Worm (Caenorhabditis elegans): ENCODE measurements around the gene F43C1.7.

The F43C1.7 gene

ce11 chrIII:4208210-4208609, 34.2 kb downstream of the F43C1.7 start:
- TF ChIP-seq nhr-28 (tag; optimal IDR thresholded peaks at IDR 0.05) = no peak
- TF ChIP-seq unc-120 (tag; optimal IDR thresholded peaks at IDR 0.05; ENCODE audit: poor library complexity, severe bottlenecking) = no peak
- TF ChIP-seq blmp-1 (tag; optimal IDR thresholded peaks at IDR 0.05) = no peak
- no peak for TF ChIP-seq hlh-1 (tag; optimal IDR thresholded peaks at IDR 0.05)
- no peak for TF ChIP-seq flh-1 (GFP tag; optimal IDR thresholded peaks at IDR 0.05)
- TF ChIP-seq ces-1 (GFP tag; optimal IDR thresholded peaks at IDR 0.05) = no peak
- no peak for TF ChIP-seq nhr-76 (tag; optimal IDR thresholded peaks at IDR 0.05)

ce11 chrIII:4205751-4206327, 36.5 kb downstream of the F43C1.7 start, which contains the start of gene R74.8:
Gene R74.8, plus strand, starts transcription at chrIII:4206277.
- TF ChIP-seq unc-62 (GFP tag; optimal IDR thresholded peaks at IDR 0.05) (peak; percentile 13), nhr-2 (tag; optimal IDR thresholded peaks at IDR 0.05) (no peak)

ce11 chrIII:4204964-4205363, 37.4 kb downstream of the F43C1.7 start:
- TF ChIP-seq sptf-1 (tag; optimal IDR thresholded peaks at IDR 0.05) = no peak
- no peak for TF ChIP-seq elt-3 (tag; optimal IDR thresholded peaks at IDR 0.05)

ce11 chrIII:4204072-4204471, 38.3 kb downstream of the F43C1.7 start, which contains the start of the genes pelo-1 and R74.7:
Gene pelo-1, minus strand, starts transcription at chrIII:4204222.
Gene R74.7, plus strand, starts transcription at chrIII:4204429.
- TF ChIP-seq ces-1 (GFP tag; optimal IDR thresholded peaks at IDR 0.05) (peak; percentile 14), zip-8 (tag; optimal IDR thresholded peaks at IDR 0.05) (no peak)

- no peak for TF ChIP-seq sptf-1 (tag; optimal IDR thresholded peaks at IDR 0.05)
- no peak for TF ChIP-seq ceh-43 (GFP tag; optimal IDR thresholded peaks at IDR 0.05)
- no peak for TF ChIP-seq nhr-28 (tag; optimal IDR thresholded peaks at IDR 0.05)
- TF ChIP-seq blmp-1 (tag; optimal IDR thresholded peaks at IDR 0.05) = no peak
- no peak for TF ChIP-seq mab-5 (tag; optimal IDR thresholded peaks at IDR 0.05)
- TF ChIP-seq unc-39 (tag; optimal IDR thresholded peaks at IDR 0.05) = no peak
- no peak for TF ChIP-seq sem-2 (GFP tag; optimal IDR thresholded peaks at IDR 0.05)
- TF ChIP-seq mep-1 (tag; optimal IDR thresholded peaks at IDR 0.05) = no peak
Measured at ce11 chrIII:4196988-4197384, 45.4 kb downstream of the F43C1.7 start, which contains the start of gene asd-1. Gene asd-1, plus strand, starts transcription at chrIII:4197285.

- TF ChIP-seq zip-8 (tag; optimal IDR thresholded peaks at IDR 0.05) = no peak
- TF ChIP-seq ham-2 (GFP tag; optimal IDR thresholded peaks at IDR 0.05) = no peak
- TF ChIP-seq nhr-2 (tag; optimal IDR thresholded peaks at IDR 0.05) = no peak
- peak; percentile 37 for TF ChIP-seq mep-1 (tag; optimal IDR thresholded peaks at IDR 0.05)
- no peak for TF ChIP-seq elt-3 (tag; optimal IDR thresholded peaks at IDR 0.05)
- TF ChIP-seq nhr-237 (tag; optimal IDR thresholded peaks at IDR 0.05) = peak; percentile 5
- TF ChIP-seq drap-1 (GFP tag; optimal IDR thresholded peaks at IDR 0.05) = no peak
- TF ChIP-seq mls-2 (tag; optimal IDR thresholded peaks at IDR 0.05) = peak; percentile 4
- no peak for TF ChIP-seq ztf-11 (tag; optimal IDR thresholded peaks at IDR 0.05)
- TF ChIP-seq lsy-2 (tag; optimal IDR thresholded peaks at IDR 0.05) = peak; percentile 50
- TF ChIP-seq ceh-39 (tag; optimal IDR thresholded peaks at IDR 0.05) = peak; percentile 22
- no peak for TF ChIP-seq nhr-76 (tag; optimal IDR thresholded peaks at IDR 0.05)
- TF ChIP-seq ces-1 (GFP tag; optimal IDR thresholded peaks at IDR 0.05) = peak; percentile 15
- TF ChIP-seq flh-1 (GFP tag; optimal IDR thresholded peaks at IDR 0.05) = no peak
- no peak for TF ChIP-seq M03D4.4 (tag; optimal IDR thresholded peaks at IDR 0.05)
- TF ChIP-seq unc-39 (tag; optimal IDR thresholded peaks at IDR 0.05) = no peak
- TF ChIP-seq elt-1 (tag; optimal IDR thresholded peaks at IDR 0.05; ENCODE audit: borderline replicate concordance, insufficient read depth) = no peak
- TF ChIP-seq unc-120 (tag; optimal IDR thresholded peaks at IDR 0.05; ENCODE audit: poor library complexity, severe bottlenecking) = peak; percentile 88
Measured at ce11 chrIII:4196301-4196987, 45.9 kb downstream of the F43C1.7 start.
